1 fruit fly cellular context compared by ENCODE assay signal in the genomic region with DNA sequence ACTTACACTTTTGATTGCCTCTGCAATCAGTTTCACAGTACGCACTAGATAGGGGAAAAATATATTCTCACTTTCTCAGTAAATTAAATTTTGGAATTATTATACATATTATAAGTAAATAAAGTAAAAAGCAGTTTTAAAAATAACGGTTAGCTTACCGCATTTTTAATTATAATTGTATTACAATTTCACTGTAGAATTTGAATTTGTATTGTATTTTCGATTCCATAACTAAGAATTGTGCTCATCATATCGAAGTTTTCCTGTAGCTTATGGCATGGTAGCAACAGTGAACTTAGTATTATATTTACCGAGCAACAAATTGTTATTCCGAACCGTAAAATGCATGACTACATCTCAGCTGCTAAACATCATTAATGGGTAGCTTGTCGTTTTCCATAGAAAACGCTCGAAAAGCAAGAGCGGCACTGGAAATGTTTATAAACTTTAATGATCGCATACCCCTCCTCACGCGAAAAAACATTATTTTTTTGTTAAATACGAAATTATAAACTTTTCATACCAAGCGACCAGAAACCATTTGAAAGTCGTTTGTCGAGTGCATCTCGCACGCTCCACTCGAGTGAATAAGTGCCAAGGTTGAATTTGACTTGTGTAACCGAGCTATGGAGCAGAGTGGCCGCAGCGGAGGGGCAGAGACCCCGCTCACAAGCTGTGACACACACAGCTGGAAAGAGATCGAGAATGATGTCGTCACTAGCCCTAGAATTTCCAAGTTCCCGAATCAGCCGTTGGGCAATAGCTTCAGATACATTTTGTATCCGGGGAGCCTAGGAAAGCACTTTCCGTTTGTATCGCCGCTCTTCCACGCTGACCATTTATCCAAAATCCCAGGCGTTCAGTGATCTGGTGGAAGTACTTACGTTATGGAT.
A peak's percentile ranks its signal among the peaks of the same experiment; 100 is the strongest.
TF ChIP-seq lines count a peak whose summit lies in the region.

No protein-coding gene starts in this region.

TF ChIP-seq in whole organism, embryonic, 481 proteins besides CTCF, POLR2A, EP300 and RAD21 (continued from another document and continues in another):
- TF ChIP-seq otp (GFP tag; IDR thresholded peaks at IDR 0.05; lab: Robert Waterston, UW) (0 out of 3 replicates have a peak, but pooled peaks have one; percentile 10), CG8478 (optimal IDR thresholded peaks at IDR 0.05; lab: Kevin White, UChicago) (no peak), CG30431 (GFP tag; optimal IDR thresholded peaks at IDR 0.05; lab: Kevin White, UChicago) (peak; percentile 87), ERR (GFP tag; optimal IDR thresholded peaks at IDR 0.05; lab: Kevin White, UChicago) (peak; percentile 12), CG12071 (GFP tag; optimal IDR thresholded peaks at IDR 0.05; lab: Kevin White, UChicago) (peak; percentile 57), Chrac-16 (GFP tag; optimal IDR thresholded peaks at IDR 0.05; lab: Kevin White, UChicago) (peak; percentile 84), cato (GFP tag; optimal IDR thresholded peaks at IDR 0.05; lab: Kevin White, UChicago; ENCODE audit: borderline replicate concordance) (peak; percentile 77), Awh (GFP tag; IDR thresholded peaks at IDR 0.05; lab: Robert Waterston, UW) (peak; percentile 85), Ada2b (GFP tag; IDR thresholded peaks at IDR 0.05; lab: Robert Waterston, UW) (peak; percentile 85), CG10267 (tag; optimal IDR thresholded peaks at IDR 0.05; lab: Kevin White, UChicago) (peak; percentile 85), croc (GFP tag; conservative IDR thresholded peaks at IDR 0.05; lab: Robert Waterston, UW) (peak; percentile 84), fu2 (GFP tag; optimal IDR thresholded peaks at IDR 0.05; lab: Kevin White, UChicago) (no peak), CG10959 (GFP tag; IDR thresholded peaks at IDR 0.05; lab: Robert Waterston, UW) (no peak; the same call in 1 of the 2 replicates), Sry-δ (GFP tag; optimal IDR thresholded peaks at IDR 0.05; lab: Kevin White, UChicago) (no peak), Elba2 (GFP tag; optimal IDR thresholded peaks at IDR 0.05; lab: Kevin White, UChicago) (no peak), nau (GFP tag; optimal IDR thresholded peaks at IDR 0.05; lab: Kevin White, UChicago) (peak; percentile 42), Sry-β (GFP tag; optimal IDR thresholded peaks at IDR 0.05; lab: Kevin White, UChicago) (no peak), CG1024 (GFP tag; IDR thresholded peaks at IDR 0.05; lab: Robert Waterston, UW) (peak; percentile 32; the same call in 1 of the 2 replicates), CG6765 (GFP tag; optimal IDR thresholded peaks at IDR 0.05; lab: Kevin White, UChicago) (peak; percentile 91), Sox102F (GFP tag; optimal IDR thresholded peaks at IDR 0.05; lab: Kevin White, UChicago) (peak; percentile 91), Hr78 (GFP tag; optimal IDR thresholded peaks at IDR 0.05; lab: Kevin White, UChicago) (no peak), h (optimal IDR thresholded peaks at IDR 0.05; lab: Kevin White, UChicago) (no peak), CG13123 (GFP tag; optimal IDR thresholded peaks at IDR 0.05; lab: Kevin White, UChicago) (peak; percentile 93), CG9817 (tag; optimal IDR thresholded peaks at IDR 0.05; lab: Kevin White, UChicago) (peak; percentile 96), Bgb (GFP tag; IDR thresholded peaks at IDR 0.05; lab: Robert Waterston, UW; ENCODE audit: partially characterized antibody) (peak; percentile 58; the same call in 1 of the 2 replicates), CG15601 (tag; optimal IDR thresholded peaks at IDR 0.05; lab: Kevin White, UChicago) (peak; percentile 96), TFAM (GFP tag; optimal IDR thresholded peaks at IDR 0.05; lab: Kevin White, UChicago) (peak; percentile 20), CHES-1-like (GFP tag; optimal IDR thresholded peaks at IDR 0.05; lab: Kevin White, UChicago) (no peak), knrl (GFP tag; IDR thresholded peaks at IDR 0.05; lab: Robert Waterston, UW; ENCODE audit: partially characterized antibody) (no peak), CG14860 (GFP tag; IDR thresholded peaks at IDR 0.05; lab: Robert Waterston, UW; ENCODE audit: partially characterized antibody) (0 out of 3 replicates have a peak, but pooled peaks have one; percentile 27), Sox100B (GFP tag; optimal IDR thresholded peaks at IDR 0.05; lab: Kevin White, UChicago) (peak; percentile 95), hkb (optimal IDR thresholded peaks at IDR 0.05; lab: Kevin White, UChicago) (no peak), hkb (GFP tag; IDR thresholded peaks at IDR 0.05; lab: Robert Waterston, UW) (peak; percentile 86), prd (optimal IDR thresholded peaks at IDR 0.05; lab: Kevin White, UChicago) (no peak), prd (GFP tag; IDR thresholded peaks at IDR 0.05; lab: Robert Waterston, UW) (peak; percentile 92), fru (optimal IDR thresholded peaks at IDR 0.05; lab: Kevin White, UChicago) (no peak), Blimp-1 (GFP tag; optimal IDR thresholded peaks at IDR 0.05; lab: Kevin White, UChicago) (no peak), BtbVII (GFP tag; optimal IDR thresholded peaks at IDR 0.05; lab: Kevin White, UChicago) (peak; percentile 87), MESR4 (GFP tag; optimal IDR thresholded peaks at IDR 0.05; lab: Kevin White, UChicago) (no peak), sna (GFP tag; IDR thresholded peaks at IDR 0.05; lab: Robert Waterston, UW; ENCODE audit: partially characterized antibody) (no peak), CG31441 (GFP tag; IDR thresholded peaks at IDR 0.05; lab: Robert Waterston, UW) (peak; percentile 91), CG4707 (GFP tag; optimal IDR thresholded peaks at IDR 0.05; lab: Kevin White, UChicago) (peak; percentile 88), Oli (tag; optimal IDR thresholded peaks at IDR 0.05; lab: Kevin White, UChicago) (peak; percentile 93), bigmax (GFP tag; optimal IDR thresholded peaks at IDR 0.05; lab: Kevin White, UChicago) (no peak), gce (GFP tag; IDR thresholded peaks at IDR 0.05; lab: Robert Waterston, UW) (peak; percentile 70; the same call in 1 of the 3 replicates), CkIIα-i1 (GFP tag; IDR thresholded peaks at IDR 0.05; lab: Robert Waterston, UW) (no peak), CG12744 (GFP tag; optimal IDR thresholded peaks at IDR 0.05; lab: Kevin White, UChicago) (no peak), vvl (GFP tag; IDR thresholded peaks at IDR 0.05; lab: Robert Waterston, UW) (peak; percentile 82), Fer2 (tag; optimal IDR thresholded peaks at IDR 0.05; lab: Kevin White, UChicago) (peak; percentile 93), Gsc (GFP tag; IDR thresholded peaks at IDR 0.05; lab: Robert Waterston, UW) (peak; percentile 56), inv (GFP tag; IDR thresholded peaks at IDR 0.05; lab: Robert Waterston, UW; ENCODE audit: partially characterized antibody) (no peak), CG11723 (GFP tag; optimal IDR thresholded peaks at IDR 0.05; lab: Kevin White, UChicago) (peak; percentile 88), CG6254 (GFP tag; optimal IDR thresholded peaks at IDR 0.05; lab: Kevin White, UChicago) (peak; percentile 72), tgo (GFP tag; IDR thresholded peaks at IDR 0.05; lab: Robert Waterston, UW) (peak; percentile 94), sug (tag; optimal IDR thresholded peaks at IDR 0.05; lab: Kevin White, UChicago) (peak; percentile 21), wdn (GFP tag; IDR thresholded peaks at IDR 0.05; lab: Robert Waterston, UW) (no peak; the same call in none of the 2 replicates), tup (GFP tag; optimal IDR thresholded peaks at IDR 0.05; lab: Kevin White, UChicago) (peak; percentile 41), CG8765 (GFP tag; IDR thresholded peaks at IDR 0.05; lab: Robert Waterston, UW) (peak; percentile 33; the same call in 1 of the 2 replicates), pum (GFP tag; optimal IDR thresholded peaks at IDR 0.05; lab: Kevin White, UChicago) (peak; percentile 28), esg (GFP tag; conservative IDR thresholded peaks at IDR 0.05; lab: Robert Waterston, UW) (peak; percentile 90), ssp (GFP tag; IDR thresholded peaks at IDR 0.05; lab: Robert Waterston, UW) (peak; percentile 83), Xrp1 (GFP tag; IDR thresholded peaks at IDR 0.05; lab: Robert Waterston, UW) (peak; percentile 92), D (optimal IDR thresholded peaks at IDR 0.05; lab: Kevin White, UChicago) (no peak), D (GFP tag; optimal IDR thresholded peaks at IDR 0.05; lab: Kevin White, UChicago) (peak; percentile 86), CG34224 (GFP tag; IDR thresholded peaks at IDR 0.05; lab: Robert Waterston, UW; ENCODE audit: partially characterized antibody) (no peak), sens-2 (GFP tag; IDR thresholded peaks at IDR 0.05; lab: Robert Waterston, UW) (peak; percentile 65; the same call in 1 of the 2 replicates), Myb (GFP tag; optimal IDR thresholded peaks at IDR 0.05; lab: Kevin White, UChicago) (no peak), Doc2 (GFP tag; IDR thresholded peaks at IDR 0.05; lab: Robert Waterston, UW) (no peak; the same call in 1 of the 2 replicates), HLH54F (GFP tag; optimal IDR thresholded peaks at IDR 0.05; lab: Kevin White, UChicago) (no peak), Gug (GFP tag; IDR thresholded peaks at IDR 0.05; lab: Robert Waterston, UW) (peak; percentile 73), fd96Cb (tag; optimal IDR thresholded peaks at IDR 0.05; lab: Kevin White, UChicago) (peak; percentile 93), Bteb2 (GFP tag; optimal IDR thresholded peaks at IDR 0.05; lab: Kevin White, UChicago) (peak; percentile 54), Hr39 (optimal IDR thresholded peaks at IDR 0.05; lab: Kevin White, UChicago) (no peak), Nf-YC (tag; optimal IDR thresholded peaks at IDR 0.05; lab: Kevin White, UChicago) (peak; percentile 89), CG13894 (tag; optimal IDR thresholded peaks at IDR 0.05; lab: Kevin White, UChicago) (peak; percentile 60), CG8388 (GFP tag; optimal IDR thresholded peaks at IDR 0.05; lab: Kevin White, UChicago) (peak; percentile 98), Adf1 (GFP tag; IDR thresholded peaks at IDR 0.05; lab: Robert Waterston, UW) (no peak; the same call in 1 of the 2 replicates), HLH4C (GFP tag; IDR thresholded peaks at IDR 0.05; lab: Robert Waterston, UW; ENCODE audit: partially characterized antibody) (peak; percentile 37; the same call in 1 of the 3 replicates), CG7963 (GFP tag; IDR thresholded peaks at IDR 0.05; lab: Robert Waterston, UW; ENCODE audit: partially characterized antibody) (no peak), D19B (GFP tag; optimal IDR thresholded peaks at IDR 0.05; lab: Kevin White, UChicago) (peak; percentile 87), CG16813 (GFP tag; IDR thresholded peaks at IDR 0.05; lab: Robert Waterston, UW; ENCODE audit: partially characterized antibody) (no peak), cas (GFP tag; IDR thresholded peaks at IDR 0.05; lab: Robert Waterston, UW) (peak; percentile 18; the same call in 1 of the 2 replicates), CG12659 (GFP tag; optimal IDR thresholded peaks at IDR 0.05; lab: Kevin White, UChicago) (peak; percentile 98), CG9215 (GFP tag; IDR thresholded peaks at IDR 0.05; lab: Robert Waterston, UW) (peak; percentile 90), nom (GFP tag; optimal IDR thresholded peaks at IDR 0.05; lab: Kevin White, UChicago) (no peak), CG31365 (tag; optimal IDR thresholded peaks at IDR 0.05; lab: Kevin White, UChicago) (no peak), PHDP (tag; optimal IDR thresholded peaks at IDR 0.05; lab: Kevin White, UChicago) (peak; percentile 96), CG13296 (GFP tag; optimal IDR thresholded peaks at IDR 0.05; lab: Kevin White, UChicago) (peak; percentile 96), CG9727 (GFP tag; optimal IDR thresholded peaks at IDR 0.05; lab: Kevin White, UChicago) (peak; percentile 94), NFAT (GFP tag; IDR thresholded peaks at IDR 0.05; lab: Robert Waterston, UW) (no peak; the same call in none of the 2 replicates), Neu2 (GFP tag; optimal IDR thresholded peaks at IDR 0.05; lab: Kevin White, UChicago; ENCODE audit: borderline replicate concordance) (no peak), CG1233 (GFP tag; optimal IDR thresholded peaks at IDR 0.05; lab: Kevin White, UChicago) (peak; percentile 86), Mes4 (GFP tag; optimal IDR thresholded peaks at IDR 0.05; lab: Kevin White, UChicago) (no peak), CG3838 (GFP tag; optimal IDR thresholded peaks at IDR 0.05; lab: Kevin White, UChicago) (no peak), B-H2 (GFP tag; optimal IDR thresholded peaks at IDR 0.05; lab: Kevin White, UChicago) (peak; percentile 89), CG15269 (tag; optimal IDR thresholded peaks at IDR 0.05; lab: Kevin White, UChicago) (peak; percentile 97), CG9437 (GFP tag; optimal IDR thresholded peaks at IDR 0.05; lab: Kevin White, UChicago) (peak; percentile 87), H15 (GFP tag; IDR thresholded peaks at IDR 0.05; lab: Robert Waterston, UW) (peak; percentile 68; the same call in 1 of the 3 replicates), Mrtf (GFP tag; IDR thresholded peaks at IDR 0.05; lab: Robert Waterston, UW) (peak; percentile 86; the same call in 2 of the 3 replicates), slp2 (GFP tag; optimal IDR thresholded peaks at IDR 0.05; lab: Kevin White, UChicago) (no peak), gcm (GFP tag; optimal IDR thresholded peaks at IDR 0.05; lab: Kevin White, UChicago) (peak; percentile 85), CG13775 (GFP tag; optimal IDR thresholded peaks at IDR 0.05; lab: Kevin White, UChicago) (peak; percentile 82), gfzf (GFP tag; optimal IDR thresholded peaks at IDR 0.05; lab: Kevin White, UChicago) (no peak), NK7.1 (GFP tag; optimal IDR thresholded peaks at IDR 0.05; lab: Kevin White, UChicago) (no peak), tin (GFP tag; optimal IDR thresholded peaks at IDR 0.05; lab: Kevin White, UChicago) (peak; percentile 84), CG3065 (GFP tag; optimal IDR thresholded peaks at IDR 0.05; lab: Kevin White, UChicago) (peak; percentile 88), grau (tag; optimal IDR thresholded peaks at IDR 0.05; lab: Kevin White, UChicago) (peak; percentile 100), CG4820 (GFP tag; optimal IDR thresholded peaks at IDR 0.05; lab: Kevin White, UChicago) (peak; percentile 76), CG7839 (tag; optimal IDR thresholded peaks at IDR 0.05; lab: Kevin White, UChicago) (peak; percentile 96), ato (GFP tag; IDR thresholded peaks at IDR 0.05; lab: Robert Waterston, UW; ENCODE audit: partially characterized antibody) (peak; percentile 35; the same call in 1 of the 2 replicates), Hr51 (GFP tag; optimal IDR thresholded peaks at IDR 0.05; lab: Kevin White, UChicago) (peak; percentile 26 to 98), CG6654 (GFP tag; optimal IDR thresholded peaks at IDR 0.05; lab: Kevin White, UChicago) (peak; percentile 67), peb (GFP tag; IDR thresholded peaks at IDR 0.05; lab: Robert Waterston, UW) (peak; percentile 83), kni (GFP tag; optimal IDR thresholded peaks at IDR 0.05; lab: Kevin White, UChicago) (peak; percentile 52), hb (GFP tag; IDR thresholded peaks at IDR 0.05; lab: Robert Waterston, UW; ENCODE audit: partially characterized antibody) (no peak), Atf-2 (GFP tag; optimal IDR thresholded peaks at IDR 0.05; lab: Kevin White, UChicago) (no peak)
